Worm (Caenorhabditis elegans) whole organism, young adult: ENCODE results near the gene sra-35.

Experiments used
- C06A6.2 ChIP-seq: fragments of 200-800 bp; sonication (Bioruptor generic); conservative IDR thresholded peaks from 2 replicates; pipeline ENCODE4 v1.3.6; 2022; ENCODE audit warnings: missing genetic modification characterization, missing compliant biosample characterization
- lin-35 ChIP-seq, 3 experiments: fragments of 150-350 bp in 2 of 3; sonication (generic microtip) in 1 of 3; optimal IDR thresholded peaks; 2 replicates each; lab custom pipeline; 2014 to 2018; ENCODE audit warnings: missing biosample characterization in 3 of 3, missing genetic modification characterization in 3 of 3, missing genetic modification reagents in 3 of 3
- madf-8 ChIP-seq: fragments of 200-800 bp; sonication (Bioruptor generic); conservative IDR thresholded peaks from 2 replicates; pipeline ENCODE4 v1.3.6; 2022; ENCODE audit warnings: missing genetic modification reagents, missing genetic modification characterization, missing compliant biosample characterization
- mcd-1 ChIP-seq: fragments of 200-800 bp; sonication (Bioruptor generic); IDR thresholded peaks from 2 replicates; pipeline ENCODE4 v1.3.6; 2022; ENCODE audit warnings: missing genetic modification reagents, missing genetic modification characterization, missing compliant biosample characterization
- pha-4 ChIP-seq: fragments of 150-350 bp; sonication (generic microtip); optimal IDR thresholded peaks from 2 replicates; lab custom pipeline; 2014; ENCODE audit warnings: missing biosample characterization, missing genetic modification reagents, missing genetic modification characterization
- snpc-4 ChIP-seq, 5 experiments: fragments of 150-350 bp in 1 of 5; sonication (generic microtip) in 4 of 5; optimal IDR thresholded peaks; 2 replicates each; lab custom pipeline; 2014 to 2018; ENCODE audit warnings: missing genetic modification characterization in 5 of 5, missing biosample characterization in 3 of 5, antibody characterized with exemption in 2 of 5, mild to moderate bottlenecking in 2 of 5, missing compliant biosample characterization in 2 of 5, missing genotype in 2 of 5, moderate library complexity in 2 of 5, missing genetic modification reagents in 1 of 5
- xnd-1 ChIP-seq: sonication (generic microtip); optimal IDR thresholded peaks from 2 replicates; lab custom pipeline; 2016; ENCODE audit warnings: missing genotype, missing genetic modification reagents, missing genetic modification characterization, missing compliant biosample characterization

DNA sequence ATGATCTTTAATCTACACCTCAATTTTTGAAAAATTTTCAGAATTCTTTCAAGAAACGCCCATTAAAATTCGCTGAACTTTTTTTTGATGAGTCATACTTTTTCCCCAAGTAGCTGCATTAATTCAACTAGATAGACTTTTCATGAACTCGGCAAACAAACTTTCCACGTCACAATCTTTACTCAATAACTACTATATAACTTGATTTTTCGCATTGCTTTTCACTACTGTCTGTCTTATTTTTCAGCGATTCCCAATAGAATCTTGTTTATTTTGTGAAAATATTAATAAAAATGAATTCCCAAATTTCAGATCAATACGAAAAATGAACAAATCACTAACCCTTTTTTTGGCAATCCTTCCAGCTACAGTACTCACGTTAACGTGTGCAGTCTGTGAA, 49.4 kb downstream of the sra-35 start, which contains the start of gene T05C1.1:
- TF ChIP-seq mcd-1 (no peak), C06A6.2 (GFP tag; lab: Robert Waterston, UW) (no peak), lin-35 (GFP tag; optimal IDR thresholded peaks at IDR 0.05; lab: Kevin White, UChicago) (no peak), snpc-4 (GFP tag; optimal IDR thresholded peaks at IDR 0.05; lab: Kevin White, UChicago) (no peak), snpc-4 (tag; optimal IDR thresholded peaks at IDR 0.05; lab: Kevin White, UChicago) (no peak), xnd-1 (tag; lab: Kevin White, UChicago) (no peak), madf-8 (GFP tag; lab: Robert Waterston, UW) (no peak), pha-4 (no peak)
